Worm (Caenorhabditis elegans) whole organism, L2 larva: ENCODE measurements around the gene mlk-1.

Experiments
- C34F6.9 ChIP-seq: fragments of 150-350 bp; optimal IDR thresholded peaks from 2 replicates; lab custom pipeline; 2014; ENCODE audit warnings: missing biosample characterization, missing genetic modification characterization
- F13H6.1 ChIP-seq: sonication (generic microtip); optimal IDR thresholded peaks from 2 replicates; lab custom pipeline; 2016; ENCODE audit warnings: missing genetic modification characterization, missing compliant biosample characterization
- R02D3.7 ChIP-seq: fragments of 150-350 bp; optimal IDR thresholded peaks from 2 replicates; lab custom pipeline; 2014; ENCODE audit warnings: missing biosample characterization, missing genetic modification characterization
- ZK546.5 ChIP-seq: sonication (generic microtip); optimal IDR thresholded peaks from 2 replicates; lab custom pipeline; 2017; ENCODE audit warnings: missing biosample characterization, missing genetic modification characterization
- alr-1 ChIP-seq: fragments of 150-350 bp; optimal IDR thresholded peaks from 2 replicates; lab custom pipeline; 2014; ENCODE audit warnings: missing biosample characterization, missing genetic modification characterization
- aly-2 ChIP-seq: fragments of 150-350 bp; optimal IDR thresholded peaks from 2 replicates; lab custom pipeline; 2014; ENCODE audit warnings: missing biosample characterization, missing genetic modification characterization
- ama-1 ChIP-seq: fragments of 150-350 bp; optimal IDR thresholded peaks from 2 replicates; lab custom pipeline; 2018; ENCODE audit warnings: inconsistent platforms
- blmp-1 ChIP-seq: sonication (generic microtip); optimal IDR thresholded peaks from 2 replicates; lab custom pipeline; 2017; ENCODE audit warnings: missing genetic modification characterization, mild to moderate bottlenecking, missing compliant biosample characterization, antibody characterized with exemption, moderate library complexity; ENCODE audit not compliant: insufficient read depth
- ceh-16 ChIP-seq: fragments of 150-350 bp; optimal IDR thresholded peaks from 2 replicates; lab custom pipeline; 2014; ENCODE audit warnings: missing biosample characterization, missing genetic modification characterization
- ceh-82 ChIP-seq: fragments of 150-350 bp; optimal IDR thresholded peaks from 2 replicates; lab custom pipeline; 2014; ENCODE audit warnings: missing biosample characterization, missing genetic modification characterization
- crh-2 ChIP-seq: sonication (generic microtip); optimal IDR thresholded peaks from 2 replicates; lab custom pipeline; 2017; ENCODE audit warnings: missing biosample characterization, missing genetic modification characterization
- dmd-4 ChIP-seq: sonication (generic microtip); optimal IDR thresholded peaks from 2 replicates; lab custom pipeline; 2017; ENCODE audit warnings: missing biosample characterization, missing genetic modification characterization
- egl-27 ChIP-seq: sonication (generic microtip); optimal IDR thresholded peaks from 3 replicates; lab custom pipeline; 2017; ENCODE audit warnings: missing biosample characterization, missing genetic modification reagents, missing genetic modification characterization
- elt-1 ChIP-seq: fragments of 150-350 bp; optimal IDR thresholded peaks from 2 replicates; lab custom pipeline; 2014; ENCODE audit warnings: missing biosample characterization, missing genetic modification characterization
- elt-3 ChIP-seq: sonication (generic microtip); optimal IDR thresholded peaks from 2 replicates; lab custom pipeline; 2017; ENCODE audit warnings: missing biosample characterization, missing genetic modification characterization
- fos-1 ChIP-seq: fragments of 150-350 bp; optimal IDR thresholded peaks from 2 replicates; lab custom pipeline; 2014; ENCODE audit warnings: missing biosample characterization, missing genetic modification characterization
- gmeb-1 ChIP-seq: fragments of 150-350 bp; optimal IDR thresholded peaks from 2 replicates; lab custom pipeline; 2014; ENCODE audit warnings: missing biosample characterization, missing genetic modification characterization
- lin-11 ChIP-seq: fragments of 150-350 bp; sonication (generic microtip); optimal IDR thresholded peaks from 2 replicates; lab custom pipeline; 2014; ENCODE audit warnings: missing biosample characterization, missing genetic modification characterization, inconsistent platforms, mixed read lengths
- lin-13 ChIP-seq: fragments of 150-350 bp; optimal IDR thresholded peaks from 2 replicates; lab custom pipeline; 2014; ENCODE audit warnings: missing biosample characterization, missing genetic modification reagents, missing genetic modification characterization
- lin-39 ChIP-seq: fragments of 150-350 bp; optimal IDR thresholded peaks from 2 replicates; lab custom pipeline; 2014; ENCODE audit warnings: missing biosample characterization, missing genetic modification reagents, missing genetic modification characterization
- lsy-2 ChIP-seq, 2 experiments: fragments of 150-350 bp in 1 of 2; sonication (generic microtip) in 1 of 2; optimal IDR thresholded peaks; 2 replicates each; lab custom pipeline; 2014 to 2017; ENCODE audit warnings: missing biosample characterization in 2 of 2, missing genetic modification characterization in 2 of 2
- mab-5 ChIP-seq: fragments of 150-350 bp; optimal IDR thresholded peaks from 2 replicates; lab custom pipeline; 2014; ENCODE audit warnings: missing biosample characterization, missing genetic modification characterization
- mbf-1 ChIP-seq: sonication (generic microtip); optimal IDR thresholded peaks from 2 replicates; lab custom pipeline; 2017; ENCODE audit warnings: missing biosample characterization, missing genetic modification characterization
- mdl-1 ChIP-seq, 2 experiments: fragments of 150-350 bp in 1 of 2; sonication (generic microtip) in 1 of 2; optimal IDR thresholded peaks; 2 replicates each; lab custom pipeline; 2017; ENCODE audit warnings: missing biosample characterization in 2 of 2, missing genetic modification characterization in 2 of 2
- nhr-10 ChIP-seq: sonication (generic microtip); optimal IDR thresholded peaks from 2 replicates; lab custom pipeline; 2017; ENCODE audit warnings: missing biosample characterization, missing genetic modification characterization
- nhr-11 ChIP-seq: fragments of 150-350 bp; optimal IDR thresholded peaks from 2 replicates; lab custom pipeline; 2014; ENCODE audit warnings: missing biosample characterization, missing genetic modification characterization
- nhr-12 ChIP-seq: fragments of 150-350 bp; optimal IDR thresholded peaks from 2 replicates; lab custom pipeline; 2014; ENCODE audit warnings: missing biosample characterization, missing genetic modification characterization
- nhr-129 ChIP-seq: fragments of 150-350 bp; optimal IDR thresholded peaks from 2 replicates; lab custom pipeline; 2014; ENCODE audit warnings: missing biosample characterization, missing genetic modification characterization
- nhr-21 ChIP-seq: fragments of 150-350 bp; optimal IDR thresholded peaks from 2 replicates; lab custom pipeline; 2014; ENCODE audit warnings: missing biosample characterization, missing genetic modification characterization
- nhr-23 ChIP-seq: fragments of 150-350 bp; optimal IDR thresholded peaks from 2 replicates; lab custom pipeline; 2014; ENCODE audit warnings: missing biosample characterization, missing genetic modification reagents, missing genetic modification characterization
- nhr-237 ChIP-seq: fragments of 150-350 bp; optimal IDR thresholded peaks from 2 replicates; lab custom pipeline; 2014; ENCODE audit warnings: missing biosample characterization, missing genetic modification characterization
- nhr-25 ChIP-seq: fragments of 150-350 bp; sonication (generic microtip); optimal IDR thresholded peaks from 3 replicates; lab custom pipeline; 2014; ENCODE audit warnings: missing biosample characterization, missing genetic modification characterization
- nhr-6 ChIP-seq: fragments of 150-350 bp; optimal IDR thresholded peaks from 2 replicates; lab custom pipeline; 2014; ENCODE audit warnings: missing biosample characterization, missing genetic modification characterization
- nhr-77 ChIP-seq: fragments of 150-350 bp; optimal IDR thresholded peaks from 2 replicates; lab custom pipeline; 2014; ENCODE audit warnings: missing biosample characterization, missing genetic modification characterization
- peb-1 ChIP-seq: fragments of 150-350 bp; optimal IDR thresholded peaks from 2 replicates; lab custom pipeline; 2014; ENCODE audit warnings: missing biosample characterization, missing genetic modification characterization
- sem-4 ChIP-seq: fragments of 150-350 bp; optimal IDR thresholded peaks from 2 replicates; lab custom pipeline; 2014; ENCODE audit warnings: missing biosample characterization, missing genetic modification reagents, missing genetic modification characterization
- skn-1 ChIP-seq: sonication (generic microtip); optimal IDR thresholded peaks from 2 replicates; lab custom pipeline; 2017; ENCODE audit warnings: missing biosample characterization, missing genetic modification characterization
- sma-3 ChIP-seq: sonication (generic microtip); optimal IDR thresholded peaks from 2 replicates; lab custom pipeline; 2016; ENCODE audit warnings: missing genetic modification reagents, missing genetic modification characterization, missing compliant biosample characterization
- sma-9 ChIP-seq, 2 experiments: fragments of 150-350 bp in 1 of 2; sonication (generic microtip) in 1 of 2; optimal IDR thresholded peaks; 2 replicates each; lab custom pipeline; 2014 to 2016; ENCODE audit warnings: missing genetic modification characterization in 2 of 2, mild to moderate bottlenecking in 1 of 2, missing biosample characterization in 1 of 2, missing compliant biosample characterization in 1 of 2, missing genetic modification reagents in 1 of 2, moderate library complexity in 1 of 2
- snpc-4 ChIP-seq: fragments of 150-350 bp; optimal IDR thresholded peaks from 2 replicates; lab custom pipeline; 2014; ENCODE audit warnings: missing biosample characterization, missing genetic modification characterization
- unc-39 ChIP-seq: fragments of 150-350 bp; optimal IDR thresholded peaks from 2 replicates; lab custom pipeline; 2014; ENCODE audit warnings: missing biosample characterization, missing genetic modification characterization
- unc-55 ChIP-seq: fragments of 150-350 bp; sonication (generic microtip); optimal IDR thresholded peaks from 3 replicates; lab custom pipeline; 2014; ENCODE audit warnings: missing biosample characterization, missing genetic modification reagents, missing genetic modification characterization
- unc-62 ChIP-seq: fragments of 150-350 bp; optimal IDR thresholded peaks from 2 replicates; lab custom pipeline; 2014; ENCODE audit warnings: missing biosample characterization, missing genetic modification reagents, missing genetic modification characterization
- zag-1 ChIP-seq: fragments of 150-350 bp; optimal IDR thresholded peaks from 2 replicates; lab custom pipeline; 2014; ENCODE audit warnings: missing biosample characterization, missing genetic modification characterization
- ztf-1 ChIP-seq: fragments of 200-800 bp; sonication (Bioruptor generic); conservative IDR thresholded peaks from 2 replicates; pipeline ENCODE4 v1.3.6; 2022; ENCODE audit warnings: missing genetic modification characterization, missing compliant biosample characterization
- ztf-11 ChIP-seq: sonication (generic microtip); optimal IDR thresholded peaks from 2 replicates; lab custom pipeline; 2017; ENCODE audit warnings: missing biosample characterization, missing genetic modification characterization
- ztf-4 ChIP-seq: fragments of 150-350 bp; optimal IDR thresholded peaks from 2 replicates; lab custom pipeline; 2014; ENCODE audit warnings: missing biosample characterization, missing genetic modification characterization

Gene mlk-1

DNA sequence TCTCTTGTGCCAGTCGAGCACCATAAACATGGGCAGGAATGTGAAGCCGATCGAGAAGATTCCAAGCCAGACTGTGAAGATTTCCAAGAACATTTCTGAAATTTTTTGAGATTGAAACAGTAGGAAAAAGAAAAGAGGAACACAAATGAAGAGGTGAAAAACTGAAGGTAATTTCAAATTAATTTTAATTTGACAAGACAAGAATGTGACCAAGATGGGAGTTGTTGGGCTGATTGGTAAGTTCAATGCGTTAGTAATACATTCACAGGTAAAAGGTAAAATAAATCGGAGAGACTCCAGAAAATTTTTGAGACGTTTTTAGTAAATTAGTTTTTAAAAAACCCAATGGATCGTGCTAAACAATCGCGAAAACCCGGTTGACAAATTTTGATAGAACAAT, 33.9 kb downstream of the mlk-1 start, which contains the start of gene swt-7:
swt-7 (minus strand) TSS at position 101 of the 400 bp plus-strand sequence.
- TF ChIP-seq ztf-11 (tag; lab: Kevin White, UChicago), result no peak
- no peak for TF ChIP-seq mdl-1 (tag; optimal IDR thresholded peaks at IDR 0.05; lab: Kevin White, UChicago)
- TF ChIP-seq mbf-1 (tag; lab: Kevin White, UChicago), result no peak
- TF ChIP-seq ZK546.5, result no peak
- no peak for TF ChIP-seq R02D3.7 (tag; lab: Kevin White, UChicago)
- TF ChIP-seq nhr-129 (tag; lab: Kevin White, UChicago), result no peak
- TF ChIP-seq nhr-6 (tag; lab: Kevin White, UChicago), result no peak
- no peak for TF ChIP-seq ama-1 (lab: Kevin White, UChicago)
- no peak for TF ChIP-seq egl-27
- TF ChIP-seq aly-2 (tag; lab: Kevin White, UChicago), result no peak
- TF ChIP-seq nhr-11, result no peak
- TF ChIP-seq ztf-1 (GFP tag; lab: Robert Waterston, UW), result no peak
- TF ChIP-seq nhr-23 (tag; lab: Kevin White, UChicago), result no peak
- no peak for TF ChIP-seq snpc-4
- no peak for TF ChIP-seq lin-13
- TF ChIP-seq unc-55 (GFP tag; lab: Kevin White, UChicago), result no peak
- no peak for TF ChIP-seq lin-11 (tag; lab: Kevin White, UChicago)
- TF ChIP-seq peb-1 (tag; lab: Kevin White, UChicago), result no peak
- no peak for TF ChIP-seq nhr-10

- TF ChIP-seq nhr-237 (tag; lab: Kevin White, UChicago), result no peak
- no peak for TF ChIP-seq nhr-25 (tag; lab: Kevin White, UChicago)
- no peak for TF ChIP-seq unc-55 (GFP tag; lab: Kevin White, UChicago)
- no peak for TF ChIP-seq zag-1 (tag; lab: Kevin White, UChicago)
- no peak for TF ChIP-seq ztf-1 (GFP tag; lab: Robert Waterston, UW)
- no peak for TF ChIP-seq nhr-129 (tag; lab: Kevin White, UChicago)
- TF ChIP-seq unc-39 (tag; lab: Kevin White, UChicago), result no peak
- TF ChIP-seq gmeb-1 (tag; lab: Kevin White, UChicago), result no peak
- TF ChIP-seq sma-9 (GFP tag; optimal IDR thresholded peaks at IDR 0.05; lab: Kevin White, UChicago), result peak; percentile 29
- TF ChIP-seq sma-9 (tag; optimal IDR thresholded peaks at IDR 0.05; lab: Kevin White, UChicago), result no peak
- TF ChIP-seq dmd-4, result no peak
- TF ChIP-seq alr-1 (tag; lab: Kevin White, UChicago), result no peak
- no peak for TF ChIP-seq lin-13
- TF ChIP-seq ztf-4, result no peak
- peak; percentile 97 for TF ChIP-seq fos-1
- no peak for TF ChIP-seq aly-2 (tag; lab: Kevin White, UChicago)
- no peak for TF ChIP-seq ceh-16 (tag; lab: Kevin White, UChicago)
- TF ChIP-seq ceh-82 (tag; lab: Kevin White, UChicago), result no peak
- TF ChIP-seq elt-3 (tag; lab: Kevin White, UChicago), result no peak
- TF ChIP-seq nhr-77 (tag; lab: Kevin White, UChicago), result no peak
- peak; percentile 44 for TF ChIP-seq crh-2 (tag; lab: Kevin White, UChicago)
- no peak for TF ChIP-seq nhr-12 (tag; lab: Kevin White, UChicago)
- TF ChIP-seq ama-1 (lab: Kevin White, UChicago), result no peak
- no peak for TF ChIP-seq nhr-11
- no peak for TF ChIP-seq R02D3.7 (tag; lab: Kevin White, UChicago)
- TF ChIP-seq F13H6.1 (tag; lab: Kevin White, UChicago), result peak; percentile 13
- TF ChIP-seq skn-1 (tag; lab: Kevin White, UChicago), result no peak
- no peak for TF ChIP-seq lsy-2 (tag; optimal IDR thresholded peaks at IDR 0.05; lab: Kevin White, UChicago)
- no peak for TF ChIP-seq nhr-23 (tag; lab: Kevin White, UChicago)
- no peak for TF ChIP-seq peb-1 (tag; lab: Kevin White, UChicago)
- TF ChIP-seq unc-62, result no peak
- no peak for TF ChIP-seq snpc-4
- no peak for TF ChIP-seq ZK546.5
- no peak for TF ChIP-seq mab-5 (tag; lab: Kevin White, UChicago)
- no peak for TF ChIP-seq nhr-21 (tag; lab: Kevin White, UChicago)
Measured at ce11 chrV:5030212-5030611, 34.4 kb downstream of the mlk-1 start.

DNA sequence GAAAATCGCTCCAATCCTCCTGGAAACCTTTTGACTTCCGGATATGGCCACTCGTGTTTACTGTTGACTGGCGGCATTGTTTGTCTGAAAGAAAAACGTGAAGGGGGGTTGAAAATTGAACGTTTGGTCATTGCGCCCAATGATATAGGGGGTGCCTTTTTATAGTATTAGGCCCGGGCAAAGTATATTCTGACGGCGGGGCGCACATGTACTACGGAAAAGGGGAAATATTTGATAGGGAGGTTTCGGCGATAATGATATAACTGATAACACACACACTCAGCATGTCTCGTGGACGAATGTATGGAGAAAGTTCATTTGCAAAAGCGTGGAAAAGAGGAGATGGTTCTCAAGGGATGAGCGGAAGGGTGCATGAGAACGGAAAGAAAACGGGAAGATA, 37.0 kb downstream of the mlk-1 start, which contains the start of gene cpt-4:
cpt-4 (minus strand) TSS at position 84 of the 400 bp plus-strand sequence.
- TF ChIP-seq blmp-1 (tag; lab: Kevin White, UChicago), result no peak
- peak; percentile 92 for TF ChIP-seq fos-1
- TF ChIP-seq nhr-77 (tag; lab: Kevin White, UChicago), result no peak
- TF ChIP-seq C34F6.9 (tag; lab: Kevin White, UChicago), result no peak
- TF ChIP-seq mdl-1 (tag; optimal IDR thresholded peaks at IDR 0.05; lab: Kevin White, UChicago), result peak; percentile 10 to 24
- no peak for TF ChIP-seq sem-4 (tag; lab: Kevin White, UChicago)
- TF ChIP-seq ceh-16 (tag; lab: Kevin White, UChicago), result no peak
- no peak for TF ChIP-seq elt-3 (tag; lab: Kevin White, UChicago)
- peak; percentile 25 for TF ChIP-seq F13H6.1 (tag; lab: Kevin White, UChicago)
- TF ChIP-seq unc-62, result no peak
- no peak for TF ChIP-seq elt-1 (tag; lab: Kevin White, UChicago)
- TF ChIP-seq zag-1 (tag; lab: Kevin White, UChicago), result no peak
- TF ChIP-seq lin-39 (tag; lab: Kevin White, UChicago), result no peak
- TF ChIP-seq aly-2 (tag; lab: Kevin White, UChicago), result no peak
- TF ChIP-seq unc-39 (tag; lab: Kevin White, UChicago), result no peak
- TF ChIP-seq nhr-12 (tag; lab: Kevin White, UChicago), result no peak
- no peak for TF ChIP-seq skn-1 (tag; lab: Kevin White, UChicago)
- no peak for TF ChIP-seq sma-3
- TF ChIP-seq crh-2 (tag; lab: Kevin White, UChicago), result peak; percentile 47
- TF ChIP-seq lin-11 (tag; lab: Kevin White, UChicago), result no peak
- no peak for TF ChIP-seq gmeb-1 (tag; lab: Kevin White, UChicago)
- TF ChIP-seq ztf-4, result no peak
- TF ChIP-seq ZK546.5, result no peak
- no peak for TF ChIP-seq ceh-82 (tag; lab: Kevin White, UChicago)
- TF ChIP-seq nhr-23 (tag; lab: Kevin White, UChicago), result no peak
- no peak for TF ChIP-seq alr-1 (tag; lab: Kevin White, UChicago)
- TF ChIP-seq R02D3.7 (tag; lab: Kevin White, UChicago), result no peak
- TF ChIP-seq nhr-21 (tag; lab: Kevin White, UChicago), result peak; percentile 10
